Worm (Caenorhabditis elegans) whole organism, young adult: ENCODE results near the gene let-653.

ENCODE experiments used
- F37B4.10 ChIP-seq: fragments of 200-800 bp; sonication (Bioruptor generic); IDR thresholded peaks from 2 replicates; pipeline ENCODE4 v1.3.6; 2022; ENCODE audit warnings: missing genetic modification characterization, missing compliant biosample characterization
- ama-1 ChIP-seq, 3 experiments: fragments of 150-350 bp in 1 of 3; sonication (generic microtip) in 2 of 3; optimal IDR thresholded peaks; 2 replicates each; lab custom pipeline; 2014 to 2018; ENCODE audit warnings: missing biosample characterization in 2 of 3, missing genetic modification characterization in 2 of 3, missing genetic modification reagents in 2 of 3
- dpff-1 ChIP-seq: sonication (generic microtip); optimal IDR thresholded peaks from 2 replicates; lab custom pipeline; 2017; ENCODE audit warnings: mild to moderate bottlenecking, missing genetic modification characterization, missing compliant biosample characterization
- ets-4 ChIP-seq: fragments of 200-800 bp; sonication (Bioruptor generic); optimal IDR thresholded peaks from 2 replicates; lab custom pipeline; 2018; ENCODE audit warnings: mild to moderate bottlenecking, missing genetic modification characterization, missing compliant biosample characterization
- hrde-1 ChIP-seq: sonication (generic microtip); optimal IDR thresholded peaks from 2 replicates; lab custom pipeline; 2016; ENCODE audit warnings: missing genetic modification characterization, mild to moderate bottlenecking, missing compliant biosample characterization, moderate library complexity, missing genotype, missing genetic modification reagents, borderline replicate concordance
- mes-4 ChIP-seq: sonication (generic microtip); optimal IDR thresholded peaks from 2 replicates; lab custom pipeline; 2016; ENCODE audit warnings: missing genotype, missing genetic modification characterization, missing compliant biosample characterization
- mxl-1 ChIP-seq: sonication (generic microtip); optimal IDR thresholded peaks from 2 replicates; lab custom pipeline; 2016; ENCODE audit warnings: missing genetic modification characterization, missing compliant biosample characterization
- rec-8 ChIP-seq, 2 experiments: sonication (generic microtip); optimal IDR thresholded peaks; 2 replicates each; lab custom pipeline; 2016; ENCODE audit warnings: mild to moderate bottlenecking in 2 of 2, missing genetic modification characterization in 2 of 2, missing genetic modification reagents in 2 of 2, missing genotype in 2 of 2, missing biosample characterization in 1 of 2, missing compliant biosample characterization in 1 of 2, moderate library complexity in 1 of 2
- tlf-1 ChIP-seq: fragments of 200-800 bp; sonication (Bioruptor generic); optimal IDR thresholded peaks from 2 replicates; lab custom pipeline; 2018; ENCODE audit warnings: mild to moderate bottlenecking, missing genetic modification characterization, missing compliant biosample characterization

DNA sequence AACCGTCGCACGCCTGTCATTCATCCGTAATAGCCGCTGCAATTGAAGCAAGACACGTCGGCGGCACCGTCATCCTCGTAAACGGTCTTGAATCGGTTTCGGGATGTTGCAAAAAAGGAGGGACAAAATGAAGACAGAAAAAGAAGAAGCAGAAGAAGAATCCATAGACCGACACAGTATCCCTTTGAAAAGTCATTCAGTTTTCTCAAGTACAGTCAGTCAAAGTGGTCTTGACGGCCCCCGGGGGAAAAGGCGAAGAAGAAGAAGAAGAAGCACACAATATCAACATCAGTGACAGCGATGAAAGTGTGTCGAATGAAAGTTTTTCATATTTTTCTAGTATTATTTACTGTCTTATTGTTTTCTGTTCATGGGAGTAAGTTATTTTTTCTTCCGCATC, 7.2 kb upstream of the let-653 start, which contains the start of gene cutl-27:
- TF ChIP-seq F37B4.10 = no peak
- no peak for TF ChIP-seq hrde-1 (tag; lab: Kevin White, UChicago)
- TF ChIP-seq mes-4 = no peak
- TF ChIP-seq tlf-1 (GFP tag; lab: Kevin White, UChicago) = no peak
- TF ChIP-seq mxl-1 = no peak
- no peak for TF ChIP-seq ama-1 (optimal IDR thresholded peaks at IDR 0.05; lab: Kevin White, UChicago)
- TF ChIP-seq ama-1 (GFP tag; optimal IDR thresholded peaks at IDR 0.05; lab: Kevin White, UChicago) = no peak
- TF ChIP-seq ets-4 (GFP tag; lab: Kevin White, UChicago) = no peak
- TF ChIP-seq dpff-1 (tag; lab: Kevin White, UChicago) = no peak
- TF ChIP-seq rec-8 (tag; optimal IDR thresholded peaks at IDR 0.05; lab: Kevin White, UChicago) = no peak
